Worm (Caenorhabditis elegans) whole organism, L3 larva: Measurements from ENCODE around the gene nhr-188.

Source experiments
- R02D3.7 ChIP-seq: fragments of 150-350 bp; optimal IDR thresholded peaks from 2 replicates; lab custom pipeline; 2014; ENCODE audit warnings: missing biosample characterization, missing genetic modification characterization
- ZK546.5 ChIP-seq: sonication (generic microtip); optimal IDR thresholded peaks from 2 replicates; lab custom pipeline; 2017; ENCODE audit warnings: missing biosample characterization, missing genetic modification characterization
- ceh-16 ChIP-seq: sonication (generic microtip); optimal IDR thresholded peaks from 2 replicates; lab custom pipeline; 2017; ENCODE audit warnings: missing biosample characterization, missing genetic modification characterization
- ceh-28 ChIP-seq: fragments of 150-350 bp; optimal IDR thresholded peaks from 2 replicates; lab custom pipeline; 2014; ENCODE audit warnings: missing biosample characterization, missing genetic modification reagents, missing genetic modification characterization
- ceh-82 ChIP-seq: fragments of 150-350 bp; optimal IDR thresholded peaks from 2 replicates; lab custom pipeline; 2014; ENCODE audit warnings: missing biosample characterization, missing genetic modification characterization
- ceh-9 ChIP-seq: sonication (generic microtip); optimal IDR thresholded peaks from 2 replicates; lab custom pipeline; 2018; ENCODE audit warnings: missing biosample characterization, missing genetic modification characterization
- egl-27 ChIP-seq: sonication (generic microtip); optimal IDR thresholded peaks from 4 replicates; lab custom pipeline; 2017; ENCODE audit warnings: missing biosample characterization, missing genetic modification reagents, missing genetic modification characterization
- egl-5 ChIP-seq: fragments of 150-350 bp; optimal IDR thresholded peaks from 2 replicates; lab custom pipeline; 2017; ENCODE audit warnings: missing biosample characterization, missing genetic modification reagents, missing genetic modification characterization, inconsistent platforms
- elt-1 ChIP-seq: fragments of 150-350 bp; optimal IDR thresholded peaks from 2 replicates; lab custom pipeline; 2014; ENCODE audit warnings: missing biosample characterization, missing genetic modification characterization
- elt-3 ChIP-seq, 3 experiments: fragments of 150-350 bp in 1 of 3; sonication (generic microtip) in 2 of 3; optimal IDR thresholded peaks; 2 replicates in 2 of 3; 4 replicates in 1 of 3; lab custom pipeline; 2014 to 2017; ENCODE audit warnings: missing biosample characterization in 3 of 3, missing genetic modification characterization in 3 of 3
- fos-1 ChIP-seq: fragments of 150-350 bp; optimal IDR thresholded peaks from 2 replicates; lab custom pipeline; 2014; ENCODE audit warnings: missing biosample characterization, missing genetic modification characterization
- lin-15B ChIP-seq: fragments of 150-350 bp; optimal IDR thresholded peaks from 2 replicates; lab custom pipeline; 2014; ENCODE audit warnings: missing biosample characterization, missing genetic modification characterization
- lin-39 ChIP-seq: fragments of 150-350 bp; optimal IDR thresholded peaks from 2 replicates; lab custom pipeline; 2018; ENCODE audit warnings: missing biosample characterization, missing genetic modification reagents, missing genetic modification characterization
- lsy-12 ChIP-seq: sonication (generic microtip); optimal IDR thresholded peaks from 2 replicates; lab custom pipeline; 2016; ENCODE audit warnings: mild to moderate bottlenecking, missing genetic modification characterization, missing compliant biosample characterization
- mdl-1 ChIP-seq: fragments of 150-350 bp; optimal IDR thresholded peaks from 2 replicates; lab custom pipeline; 2014; ENCODE audit warnings: missing biosample characterization, missing genetic modification characterization
- mml-1 ChIP-seq: fragments of 150-350 bp; sonication (generic microtip); optimal IDR thresholded peaks from 3 replicates; lab custom pipeline; 2014; ENCODE audit warnings: missing biosample characterization, missing genetic modification characterization
- nfya-1 ChIP-seq: sonication (generic microtip); optimal IDR thresholded peaks from 2 replicates; lab custom pipeline; 2017; ENCODE audit warnings: missing genetic modification characterization, mild to moderate bottlenecking, missing compliant biosample characterization, antibody characterized with exemption, moderate library complexity; ENCODE audit not compliant: insufficient read depth
- nhr-12 ChIP-seq: fragments of 150-350 bp; optimal IDR thresholded peaks from 2 replicates; lab custom pipeline; 2014; ENCODE audit warnings: missing biosample characterization, missing genetic modification characterization
- nhr-23 ChIP-seq: fragments of 150-350 bp; optimal IDR thresholded peaks from 2 replicates; lab custom pipeline; 2014; ENCODE audit warnings: missing biosample characterization, missing genetic modification reagents, missing genetic modification characterization
- nhr-237 ChIP-seq: fragments of 150-350 bp; optimal IDR thresholded peaks from 2 replicates; lab custom pipeline; 2014; ENCODE audit warnings: missing biosample characterization, missing genetic modification characterization
- nhr-43 ChIP-seq: sonication (generic microtip); optimal IDR thresholded peaks from 2 replicates; lab custom pipeline; 2016; ENCODE audit warnings: mild to moderate bottlenecking, missing genetic modification characterization, missing compliant biosample characterization; ENCODE audit not compliant: poor library complexity, severe bottlenecking
- nhr-67 ChIP-seq: fragments of 150-350 bp; optimal IDR thresholded peaks from 2 replicates; lab custom pipeline; 2014; ENCODE audit warnings: missing biosample characterization, missing genetic modification characterization
- nhr-76 ChIP-seq: fragments of 150-350 bp; sonication (generic microtip); optimal IDR thresholded peaks from 5 replicates; lab custom pipeline; 2014; ENCODE audit warnings: missing biosample characterization, missing genetic modification characterization
- nhr-77 ChIP-seq: fragments of 150-350 bp; optimal IDR thresholded peaks from 2 replicates; lab custom pipeline; 2014; ENCODE audit warnings: missing biosample characterization, missing genetic modification characterization
- pha-4 ChIP-seq: fragments of 150-350 bp; optimal IDR thresholded peaks from 2 replicates; lab custom pipeline; 2014; ENCODE audit warnings: missing biosample characterization, missing genetic modification reagents, missing genetic modification characterization
- pqm-1 ChIP-seq: fragments of 150-350 bp; optimal IDR thresholded peaks from 2 replicates; lab custom pipeline; 2017; ENCODE audit warnings: missing biosample characterization, missing genetic modification characterization, inconsistent platforms
- sea-2 ChIP-seq: fragments of 150-350 bp; sonication (generic microtip); optimal IDR thresholded peaks from 4 replicates; lab custom pipeline; 2014; ENCODE audit warnings: missing biosample characterization, missing genetic modification reagents, missing genetic modification characterization
- skn-1 ChIP-seq: fragments of 150-350 bp; optimal IDR thresholded peaks from 2 replicates; lab custom pipeline; 2014; ENCODE audit warnings: missing biosample characterization, missing genetic modification characterization
- snpc-4 ChIP-seq: fragments of 150-350 bp; optimal IDR thresholded peaks from 2 replicates; lab custom pipeline; 2014; ENCODE audit warnings: missing biosample characterization, missing genetic modification characterization
- tbx-2 ChIP-seq: sonication (generic microtip); optimal IDR thresholded peaks from 2 replicates; lab custom pipeline; 2016; ENCODE audit warnings: mild to moderate bottlenecking, missing genetic modification characterization, missing compliant biosample characterization
- unc-39 ChIP-seq: sonication (generic microtip); optimal IDR thresholded peaks from 4 replicates; lab custom pipeline; 2017; ENCODE audit warnings: missing biosample characterization, missing genetic modification characterization
- ztf-4 ChIP-seq: fragments of 150-350 bp; optimal IDR thresholded peaks from 2 replicates; lab custom pipeline; 2014; ENCODE audit warnings: missing biosample characterization, missing genetic modification characterization

Gene nhr-188

DNA sequence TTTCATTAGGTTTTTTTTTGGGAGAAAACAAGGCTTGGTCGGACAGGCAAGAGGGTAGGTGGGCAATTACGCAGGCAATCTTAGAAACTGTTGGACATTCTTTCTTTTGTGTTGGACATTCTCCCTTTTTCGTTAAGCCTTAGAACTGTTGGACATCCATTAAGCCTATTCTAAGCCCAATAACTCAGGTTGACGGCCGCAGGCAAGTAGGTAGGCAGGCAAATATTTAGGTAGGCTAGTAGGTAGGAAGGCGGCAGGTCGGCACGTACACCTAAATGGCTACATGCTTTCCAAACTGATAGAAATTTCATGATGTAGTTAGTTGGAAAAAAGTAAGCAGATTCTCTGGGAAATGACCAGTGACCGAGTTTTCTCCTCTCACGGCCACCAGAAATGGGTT lies 25.6 kb downstream of the nhr-188 start:
- TF ChIP-seq ZK546.5 = no peak
- no peak for TF ChIP-seq lsy-12 (tag; lab: Kevin White, UChicago)
- no peak for TF ChIP-seq egl-27 (tag; lab: Kevin White, UChicago)
- TF ChIP-seq nhr-76 = no peak
- TF ChIP-seq nhr-237 (tag; lab: Kevin White, UChicago) = no peak
- no peak for TF ChIP-seq mml-1 (tag; lab: Kevin White, UChicago)
- no peak for TF ChIP-seq sea-2
- no peak for TF ChIP-seq ztf-4 (tag; lab: Kevin White, UChicago)
- no peak for TF ChIP-seq mdl-1 (tag; lab: Kevin White, UChicago)
- no peak for TF ChIP-seq nfya-1
- TF ChIP-seq ceh-9 (tag; lab: Kevin White, UChicago) = no peak
- no peak for TF ChIP-seq elt-3 (tag; optimal IDR thresholded peaks at IDR 0.05; lab: Kevin White, UChicago)
- no peak for TF ChIP-seq nhr-43 (tag; lab: Kevin White, UChicago)
- no peak for TF ChIP-seq ceh-82 (tag; lab: Kevin White, UChicago)
- TF ChIP-seq nhr-67 = no peak
- TF ChIP-seq egl-5 = no peak

- TF ChIP-seq pha-4 (no peak), skn-1 (no peak), snpc-4 (tag; lab: Kevin White, UChicago) (no peak), ceh-28 (no peak), lsy-12 (tag; lab: Kevin White, UChicago) (no peak), nhr-67 (no peak), nhr-76 (no peak), nhr-12 (tag; lab: Kevin White, UChicago) (no peak), lin-15B (tag; lab: Kevin White, UChicago) (no peak), tbx-2 (no peak), nhr-23 (tag; lab: Kevin White, UChicago) (no peak), mml-1 (tag; lab: Kevin White, UChicago) (no peak), ztf-4 (tag; lab: Kevin White, UChicago) (no peak)
These were observed 26.0 kb downstream of the nhr-188 start, which contains the start of gene H10D18.5 for ce11 chrV:3831616-3832015. TSS of gene H10D18.5 (minus strand) at chrV:3831716.

DNA sequence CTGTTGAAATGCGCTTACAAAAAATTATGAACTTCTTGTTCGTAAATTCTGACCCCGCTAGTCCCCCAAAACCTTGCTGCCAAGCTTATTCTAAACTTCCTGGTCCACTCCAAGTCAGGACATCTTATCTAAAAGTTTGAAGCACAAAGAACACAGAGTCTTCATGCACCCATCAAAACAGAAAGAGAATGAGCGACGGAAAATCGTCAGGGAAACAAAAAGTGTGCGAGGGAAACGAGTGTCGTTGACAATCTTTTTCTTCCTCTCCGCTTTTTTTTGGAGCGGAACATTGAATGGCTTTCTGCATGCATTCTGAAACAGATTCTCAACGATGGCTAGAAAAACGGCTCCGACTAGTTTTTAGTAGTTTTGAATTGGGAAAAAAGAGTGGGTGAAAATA lies 32.5 kb downstream of the nhr-188 start:
- TF ChIP-seq skn-1 (no peak), lin-39 (tag; lab: Kevin White, UChicago) (peak; percentile 17)

DNA sequence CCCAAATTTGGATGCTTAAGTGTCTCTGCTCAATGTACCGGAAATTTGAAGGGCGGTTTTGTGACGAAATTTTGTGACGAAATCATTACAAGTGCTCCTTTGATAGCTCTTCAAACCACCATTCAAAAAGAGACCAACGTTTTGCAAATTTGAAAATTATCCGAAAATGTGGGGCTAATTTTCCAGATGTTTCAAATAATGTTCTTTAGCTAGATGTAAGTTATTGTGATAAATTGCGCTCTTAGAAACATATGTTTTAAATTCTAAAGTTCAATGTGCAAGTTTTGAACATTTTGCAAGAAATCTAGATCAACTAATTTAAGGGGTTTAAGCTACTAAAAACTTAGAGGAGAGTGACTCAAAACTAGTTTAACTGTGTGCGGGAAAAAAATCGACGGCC lies 36.8 kb downstream of the nhr-188 start:
- TF ChIP-seq unc-39 (tag; lab: Kevin White, UChicago) (no peak), ztf-4 (tag; lab: Kevin White, UChicago) (no peak)
- TF ChIP-seq, all 47 proteins: peak for 0

DNA sequence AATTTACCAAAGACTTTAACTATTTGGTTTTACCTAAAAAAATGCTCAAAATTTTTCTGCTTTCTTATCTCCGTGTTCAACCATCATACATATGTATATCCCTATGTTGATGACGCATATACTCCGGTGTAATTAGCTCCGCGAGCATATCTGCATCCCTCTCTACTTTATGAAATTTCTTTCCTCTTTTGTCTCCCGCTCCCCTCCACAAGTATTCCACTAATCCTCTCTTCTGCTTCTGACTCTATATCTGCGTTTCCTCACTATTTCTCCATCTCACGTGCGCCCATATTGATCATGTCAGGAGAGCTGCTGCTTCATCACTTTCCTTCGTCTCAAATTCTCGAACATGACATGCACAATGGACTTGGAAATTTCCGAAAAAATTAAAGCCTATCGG lies 42.7 kb downstream of the nhr-188 start, which contains the start of gene H10D18.1:
TSS of gene H10D18.1 (plus strand) at position 277 of the 400 bp plus-strand sequence.
- TF ChIP-seq nfya-1 (peak; percentile 33), elt-1 (tag; lab: Kevin White, UChicago) (no peak)

DNA sequence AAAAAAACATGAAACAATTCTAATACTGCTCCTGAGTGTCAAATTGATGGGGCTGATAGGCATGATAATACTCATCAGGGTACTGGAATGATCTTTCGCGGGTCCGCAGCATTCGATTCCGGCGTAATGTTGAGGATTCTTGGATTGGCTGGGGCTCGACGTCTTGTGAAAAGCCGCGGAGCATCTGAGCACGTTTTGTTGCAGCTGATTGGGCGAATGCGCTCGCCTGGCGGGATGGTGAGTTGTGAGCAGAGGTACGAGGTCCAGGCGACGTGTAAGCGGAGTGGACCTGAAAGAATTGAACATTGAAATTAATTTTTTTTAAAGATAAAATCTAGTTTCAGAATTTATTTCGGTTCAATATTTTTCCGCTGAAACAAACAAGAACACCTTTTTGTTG lies 43.7 kb downstream of the nhr-188 start:
- TF ChIP-seq R02D3.7 (no peak), pqm-1 (tag; lab: Kevin White, UChicago) (no peak), egl-5 (no peak), nhr-23 (tag; lab: Kevin White, UChicago) (no peak), egl-27 (tag; lab: Kevin White, UChicago) (no peak), ceh-16 (tag; lab: Kevin White, UChicago) (no peak), pha-4 (no peak), mdl-1 (tag; lab: Kevin White, UChicago) (no peak), nhr-12 (tag; lab: Kevin White, UChicago) (no peak), ceh-82 (tag; lab: Kevin White, UChicago) (no peak), tbx-2 (no peak), skn-1 (no peak), nhr-77 (tag; lab: Kevin White, UChicago) (no peak), sea-2 (no peak)

- peak; percentile 47 for TF ChIP-seq pqm-1 (tag; lab: Kevin White, UChicago)
- no peak for TF ChIP-seq fos-1 (tag; lab: Kevin White, UChicago)
These were observed 45.4 kb downstream of the nhr-188 start, which contains the start of gene scl-12 for ce11 chrV:3812291-3812690. TSS of gene scl-12 (plus strand) at chrV:3812591.
